Fruit fly (Drosophila melanogaster): ENCODE measurements around the gene CG14285.

Gene CG14285

dm6 chr3R:19028758-19029157 lies 3.9 kb downstream of the CG14285 start, which contains the start of the genes GatA and P5cr (continued):
- no peak for TF ChIP-seq Doc2 (GFP tag; IDR thresholded peaks at IDR 0.05)
- no peak for TF ChIP-seq Trl (optimal IDR thresholded peaks at IDR 0.05)
- TF ChIP-seq Trl (GFP tag; optimal IDR thresholded peaks at IDR 0.05), result peak; percentile 81
- peak; percentile 72 for TF ChIP-seq p53 (GFP tag; optimal IDR thresholded peaks at IDR 0.05)
- peak; percentile 44 for TF ChIP-seq ssp (GFP tag; IDR thresholded peaks at IDR 0.05)
- TF ChIP-seq CG14710 (tag; optimal IDR thresholded peaks at IDR 0.05), result peak; percentile 11
- peak; percentile 83 for TF ChIP-seq B-H2 (GFP tag; optimal IDR thresholded peaks at IDR 0.05)
- TF ChIP-seq Hr78 (GFP tag; optimal IDR thresholded peaks at IDR 0.05), result no peak
- TF ChIP-seq CG7839 (tag; optimal IDR thresholded peaks at IDR 0.05), result peak; percentile 80
- no peak for TF ChIP-seq Kr (GFP tag; optimal IDR thresholded peaks at IDR 0.05)
- peak; percentile 68 for TF ChIP-seq Fer2 (tag; optimal IDR thresholded peaks at IDR 0.05)
- TF ChIP-seq otp (GFP tag; IDR thresholded peaks at IDR 0.05), result peak; percentile 86
- peak; percentile 23 for TF ChIP-seq nerfin-1 (tag; optimal IDR thresholded peaks at IDR 0.05)
- peak; percentile 60 for TF ChIP-seq ara (GFP tag; IDR thresholded peaks at IDR 0.05)
- TF ChIP-seq Nf-YB (GFP tag; optimal IDR thresholded peaks at IDR 0.05), result peak; percentile 15
- TF ChIP-seq CG15011 (GFP tag; optimal IDR thresholded peaks at IDR 0.05), result no peak
- peak; percentile 38 for TF ChIP-seq Ets97D (GFP tag; optimal IDR thresholded peaks at IDR 0.05)
- no peak for TF ChIP-seq HLH4C (GFP tag; IDR thresholded peaks at IDR 0.05; ENCODE audit: partially characterized antibody)
- peak; percentile 85 to 86 for TF ChIP-seq Pdp1 (GFP tag; optimal IDR thresholded peaks at IDR 0.05)
- peak; percentile 91 for TF ChIP-seq dysf (GFP tag; IDR thresholded peaks at IDR 0.05)
- TF ChIP-seq Bgb (GFP tag; IDR thresholded peaks at IDR 0.05; ENCODE audit: partially characterized antibody), result peak; percentile 11; the same call in 1 of the 2 replicates
- TF ChIP-seq Nf-YC (tag; optimal IDR thresholded peaks at IDR 0.05), result peak; percentile 23
- TF ChIP-seq wor (GFP tag; IDR thresholded peaks at IDR 0.05), result no peak
- TF ChIP-seq eyg (GFP tag; optimal IDR thresholded peaks at IDR 0.05), result peak; percentile 63
- no peak for TF ChIP-seq Lim3 (GFP tag; IDR thresholded peaks at IDR 0.05)
- TF ChIP-seq CG17359 (tag; optimal IDR thresholded peaks at IDR 0.05), result peak; percentile 76
- TF ChIP-seq grn (GFP tag; optimal IDR thresholded peaks at IDR 0.05), result peak; percentile 74
- TF ChIP-seq D19B (GFP tag; optimal IDR thresholded peaks at IDR 0.05), result peak; percentile 34
- TF ChIP-seq CG12299 (tag; optimal IDR thresholded peaks at IDR 0.05), result peak; percentile 58
- TF ChIP-seq CG6272 (GFP tag; IDR thresholded peaks at IDR 0.05), result peak; percentile 68; the same call in 1 of the 2 replicates
- peak; percentile 93 for TF ChIP-seq CG16779 (GFP tag; IDR thresholded peaks at IDR 0.05)
- TF ChIP-seq CG15479 (GFP tag; optimal IDR thresholded peaks at IDR 0.05), result no peak
- TF ChIP-seq CG12155 (GFP tag; optimal IDR thresholded peaks at IDR 0.05), result peak; percentile 83
- TF ChIP-seq CG3726 (GFP tag; IDR thresholded peaks at IDR 0.05), result no peak
- peak; percentile 75 for TF ChIP-seq ERR (GFP tag; optimal IDR thresholded peaks at IDR 0.05)
- peak; percentile 58 for TF ChIP-seq CG13123 (GFP tag; optimal IDR thresholded peaks at IDR 0.05)
- TF ChIP-seq CG9437 (GFP tag; optimal IDR thresholded peaks at IDR 0.05), result peak; percentile 35
- peak; percentile 81 for TF ChIP-seq Aef1 (GFP tag; IDR thresholded peaks at IDR 0.05)
- TF ChIP-seq org-1 (GFP tag; optimal IDR thresholded peaks at IDR 0.05), result peak; percentile 34
- peak; percentile 84; the same call in 1 of the 2 replicates for TF ChIP-seq lmd (GFP tag; IDR thresholded peaks at IDR 0.05)
- no peak for TF ChIP-seq z (GFP tag; IDR thresholded peaks at IDR 0.05)
- no peak for TF ChIP-seq nerfin-2 (GFP tag; IDR thresholded peaks at IDR 0.05; ENCODE audit: partially characterized antibody)
- TF ChIP-seq cad (GFP tag; optimal IDR thresholded peaks at IDR 0.05), result no peak
- TF ChIP-seq fd96Cb (tag; optimal IDR thresholded peaks at IDR 0.05), result peak; percentile 50
- TF ChIP-seq Hsf (GFP tag; optimal IDR thresholded peaks at IDR 0.05), result peak; percentile 88
- peak; percentile 90 for TF ChIP-seq CG12659 (GFP tag; optimal IDR thresholded peaks at IDR 0.05)
- TF ChIP-seq B-H1 (GFP tag; IDR thresholded peaks at IDR 0.05), result peak; percentile 48; the same call in 1 of the 3 replicates
- TF ChIP-seq Sry-β (GFP tag; optimal IDR thresholded peaks at IDR 0.05), result no peak
- no peak for TF ChIP-seq CG2202 (tag; optimal IDR thresholded peaks at IDR 0.05)
- peak; percentile 90 for TF ChIP-seq CG7786 (GFP tag; optimal IDR thresholded peaks at IDR 0.05)
- peak; percentile 89; the same call in 2 of the 3 replicates for TF ChIP-seq Mrtf (GFP tag; IDR thresholded peaks at IDR 0.05)

All from whole organism, embryonic.